Fruit fly (Drosophila melanogaster) whole organism, embryonic: ENCODE data around the gene Dop1R2.

Experiments used
- Asciz ChIP-seq: fragments of 200-800 bp; sonication (Bioruptor generic); optimal IDR thresholded peaks from 2 replicates; lab custom pipeline; 2017; ENCODE audit warnings: missing biosample characterization, mild to moderate bottlenecking, missing genetic modification characterization, missing genetic modification reagents
- C15 ChIP-seq: fragments of 200-800 bp; sonication (Bioruptor generic); IDR thresholded peaks from 3 replicates; pipeline ENCODE4 v1.3.6; 2022; ENCODE audit warnings: missing biosample characterization, missing genetic modification characterization
- CG10979 ChIP-seq: fragments of 200-800 bp; sonication (Bioruptor generic); optimal IDR thresholded peaks from 2 replicates; lab custom pipeline; 2018; ENCODE audit warnings: missing biosample characterization, mild to moderate bottlenecking, missing genetic modification characterization, moderate library complexity
- CG11695 ChIP-seq: fragments of 200-800 bp; sonication (Bioruptor generic); IDR thresholded peaks from 3 replicates; pipeline ENCODE4 v1.3.6; 2022; ENCODE audit warnings: missing biosample characterization, missing genetic modification characterization
- CG11696 ChIP-seq: fragments of 200-800 bp; sonication (Bioruptor generic); IDR thresholded peaks from 2 replicates; pipeline ENCODE4 v1.3.6; 2022; ENCODE audit warnings: missing biosample characterization, missing genetic modification characterization
- CG15479 ChIP-seq: fragments of 200-800 bp; sonication (Bioruptor generic); optimal IDR thresholded peaks from 3 replicates; lab custom pipeline; 2019; ENCODE audit warnings: missing biosample characterization, mild to moderate bottlenecking, missing genetic modification characterization, moderate library complexity
- CG16779 ChIP-seq: fragments of 200-800 bp; sonication (Bioruptor generic); IDR thresholded peaks from 2 replicates; pipeline ENCODE4 v1.3.6; 2022; ENCODE audit warnings: missing biosample characterization, missing genetic modification characterization
- CG17359 ChIP-seq: fragments of 200-800 bp; sonication (Bioruptor generic); optimal IDR thresholded peaks from 3 replicates; lab custom pipeline; 2018; ENCODE audit warnings: missing biosample characterization, mild to moderate bottlenecking, missing genetic modification characterization, moderate library complexity
- CG3065 ChIP-seq: fragments of 200-800 bp; sonication (Bioruptor generic); optimal IDR thresholded peaks from 2 replicates; lab custom pipeline; 2016; ENCODE audit warnings: missing biosample characterization, missing genetic modification characterization
- CG31388 ChIP-seq: fragments of 200-800 bp; sonication (Bioruptor generic); optimal IDR thresholded peaks from 2 replicates; lab custom pipeline; 2016; ENCODE audit warnings: missing biosample characterization, missing genetic modification characterization
- CG32767 ChIP-seq: fragments of 200-800 bp; sonication (Bioruptor generic); IDR thresholded peaks from 2 replicates; pipeline ENCODE4 v1.3.6; 2022; ENCODE audit warnings: missing biosample characterization, missing genetic modification characterization
- CG32772 ChIP-seq: fragments of 200-800 bp; sonication (Bioruptor generic); IDR thresholded peaks from 2 replicates; pipeline ENCODE4 v1.3.6; 2022; ENCODE audit warnings: missing biosample characterization, missing genetic modification characterization
- CG3995 ChIP-seq: fragments of 200-800 bp; sonication (Bioruptor generic); optimal IDR thresholded peaks from 3 replicates; lab custom pipeline; 2016; ENCODE audit warnings: missing biosample characterization, missing genetic modification characterization
- CG42726 ChIP-seq: fragments of 200-800 bp; sonication (Bioruptor generic); IDR thresholded peaks from 2 replicates; pipeline ENCODE4 v1.3.6; 2022; ENCODE audit warnings: missing biosample characterization, missing genetic modification characterization; ENCODE audit not compliant: partially characterized antibody
- CG4360 ChIP-seq: fragments of 200-800 bp; sonication (Bioruptor generic); IDR thresholded peaks from 2 replicates; pipeline ENCODE4 v1.3.6; 2022; ENCODE audit warnings: missing biosample characterization, missing genetic modification characterization
- CG6175 ChIP-seq: fragments of 200-800 bp; sonication (Bioruptor generic); IDR thresholded peaks from 3 replicates; pipeline ENCODE4 v1.3.6; 2022; ENCODE audit warnings: missing biosample characterization, missing genetic modification characterization
- CG6765 ChIP-seq: fragments of 200-800 bp; sonication (Bioruptor generic); optimal IDR thresholded peaks from 3 replicates; lab custom pipeline; 2017; ENCODE audit warnings: missing biosample characterization, mild to moderate bottlenecking, missing genetic modification characterization
- CG7556 ChIP-seq: fragments of 200-800 bp; sonication (Bioruptor generic); optimal IDR thresholded peaks from 2 replicates; lab custom pipeline; 2017; ENCODE audit warnings: missing biosample characterization, mild to moderate bottlenecking, missing genetic modification characterization
- CTCF ChIP-seq: fragments of 200-800 bp; sonication (Bioruptor generic); optimal IDR thresholded peaks from 2 replicates; lab custom pipeline; 2017; ENCODE audit warnings: missing biosample characterization, mild to moderate bottlenecking, missing genetic modification characterization, moderate library complexity
- D ChIP-seq, 2 experiments: fragments of 200-800 bp in 1 of 2; fragments of >200 bp in 1 of 2; sonication (Bioruptor generic) in 1 of 2; optimal IDR thresholded peaks; 2 replicates in 1 of 2; 3 replicates in 1 of 2; lab custom pipeline; 2017; ENCODE audit warnings: mild to moderate bottlenecking in 1 of 2, missing biosample characterization in 1 of 2, missing genetic modification characterization in 1 of 2, missing genetic modification reagents in 1 of 2
- Dfd ChIP-seq, 2 experiments: fragments of >200 bp; optimal IDR thresholded peaks; 2 replicates each; lab custom pipeline; 2017; ENCODE audit warnings: missing biosample characterization in 2 of 2, missing genetic modification characterization in 2 of 2
- Dip3 ChIP-seq: fragments of 200-800 bp; sonication (Bioruptor generic); optimal IDR thresholded peaks from 3 replicates; lab custom pipeline; 2016; ENCODE audit warnings: missing biosample characterization, missing genetic modification characterization
- E2f2 ChIP-seq: fragments of 200-800 bp; sonication (Bioruptor generic); IDR thresholded peaks from 2 replicates; pipeline ENCODE4 v1.3.6; 2022; ENCODE audit warnings: missing biosample characterization, missing genetic modification characterization
- Ets97D ChIP-seq: fragments of 200-800 bp; sonication (Bioruptor generic); optimal IDR thresholded peaks from 3 replicates; lab custom pipeline; 2016; ENCODE audit warnings: missing biosample characterization, missing genetic modification characterization
- HHEX ChIP-seq: fragments of 200-800 bp; sonication (Bioruptor generic); optimal IDR thresholded peaks from 3 replicates; lab custom pipeline; 2017; ENCODE audit warnings: missing biosample characterization, mild to moderate bottlenecking, missing genetic modification characterization, missing genetic modification reagents
- HLHmδ ChIP-seq: fragments of 200-800 bp; sonication (Bioruptor generic); optimal IDR thresholded peaks from 2 replicates; lab custom pipeline; 2018; ENCODE audit warnings: missing biosample characterization, mild to moderate bottlenecking, missing genetic modification characterization, moderate library complexity
- NC2α ChIP-seq: fragments of 200-800 bp; sonication (Bioruptor generic); optimal IDR thresholded peaks from 2 replicates; lab custom pipeline; 2016; ENCODE audit warnings: missing biosample characterization, missing genetic modification characterization
- Oli ChIP-seq: fragments of 200-800 bp; sonication (Bioruptor generic); optimal IDR thresholded peaks from 2 replicates; lab custom pipeline; 2018; ENCODE audit warnings: missing biosample characterization, mild to moderate bottlenecking, missing genetic modification characterization, moderate library complexity
- Pdp1 ChIP-seq, 2 experiments: fragments of 200-800 bp; sonication (Bioruptor generic); optimal IDR thresholded peaks; 3 replicates each; lab custom pipeline; 2016; ENCODE audit warnings: missing biosample characterization in 2 of 2, missing genetic modification characterization in 2 of 2, mild to moderate bottlenecking in 1 of 2, moderate library complexity in 1 of 2
- Tbp ChIP-seq: fragments of >200 bp; optimal IDR thresholded peaks from 2 replicates; lab custom pipeline; 2018; ENCODE audit warnings: missing biosample characterization, missing genetic modification characterization
- Vsx1 ChIP-seq: fragments of 200-800 bp; sonication (Bioruptor generic); optimal IDR thresholded peaks from 2 replicates; lab custom pipeline; 2017; ENCODE audit warnings: missing biosample characterization, mild to moderate bottlenecking, missing genetic modification characterization, missing genetic modification reagents
- Xbp1 ChIP-seq: fragments of 200-800 bp; sonication (Bioruptor generic); optimal IDR thresholded peaks from 3 replicates; lab custom pipeline; 2016; ENCODE audit warnings: missing biosample characterization, mild to moderate bottlenecking, missing genetic modification characterization
- YL-1 ChIP-seq: fragments of 200-800 bp; sonication (Bioruptor generic); optimal IDR thresholded peaks from 3 replicates; lab custom pipeline; 2017; ENCODE audit warnings: missing biosample characterization, mild to moderate bottlenecking, missing genetic modification characterization
- cg ChIP-seq: fragments of 200-800 bp; sonication (Bioruptor generic); optimal IDR thresholded peaks from 3 replicates; lab custom pipeline; 2019; ENCODE audit warnings: missing biosample characterization, mild to moderate bottlenecking, missing genetic modification characterization, moderate library complexity
- crol ChIP-seq: fragments of 200-800 bp; sonication (Bioruptor generic); IDR thresholded peaks from 2 replicates; pipeline ENCODE4 v1.3.6; 2022; ENCODE audit warnings: missing biosample characterization, missing genetic modification characterization
- grn ChIP-seq: fragments of 200-800 bp; sonication (Bioruptor generic); optimal IDR thresholded peaks from 3 replicates; lab custom pipeline; 2017; ENCODE audit warnings: missing biosample characterization, missing genetic modification characterization
- her ChIP-seq: fragments of 200-800 bp; sonication (Bioruptor generic); optimal IDR thresholded peaks from 2 replicates; lab custom pipeline; 2016; ENCODE audit warnings: missing biosample characterization, missing genetic modification characterization
- jigr1 ChIP-seq: fragments of 200-800 bp; sonication (Bioruptor generic); IDR thresholded peaks from 3 replicates; pipeline ENCODE4 v1.3.6; 2022; ENCODE audit warnings: missing biosample characterization, missing genetic modification characterization
- mam ChIP-seq: fragments of 200-800 bp; sonication (Bioruptor generic); optimal IDR thresholded peaks from 3 replicates; lab custom pipeline; 2016; ENCODE audit warnings: missing biosample characterization, missing genetic modification characterization
- nmo ChIP-seq: fragments of 200-800 bp; sonication (Bioruptor generic); optimal IDR thresholded peaks from 2 replicates; lab custom pipeline; 2018; ENCODE audit warnings: missing biosample characterization, mild to moderate bottlenecking, missing genetic modification characterization, moderate library complexity
- org-1 ChIP-seq: fragments of 200-800 bp; sonication (Bioruptor generic); optimal IDR thresholded peaks from 2 replicates; lab custom pipeline; 2017; ENCODE audit warnings: missing biosample characterization, missing genetic modification characterization
- pan ChIP-seq, 4 experiments: fragments of >200 bp in 3 of 4; fragments of 200-800 bp in 1 of 4; sonication (Bioruptor generic) in 1 of 4; optimal IDR thresholded peaks in 3 of 4; IDR thresholded peaks in 1 of 4; 2 replicates each; pipeline versions ENCODE4 v1.3.6 to Lab custom; 2017 to 2022; ENCODE audit warnings: missing biosample characterization in 2 of 4, missing genetic modification characterization in 2 of 4, mixed read lengths in 1 of 4
- pb ChIP-seq: fragments of 200-800 bp; sonication (Bioruptor generic); optimal IDR thresholded peaks from 3 replicates; lab custom pipeline; 2016; ENCODE audit warnings: missing biosample characterization, missing genetic modification characterization
- pho ChIP-seq: fragments of 200-800 bp; sonication (Bioruptor generic); optimal IDR thresholded peaks from 2 replicates; lab custom pipeline; 2016; ENCODE audit warnings: missing biosample characterization, missing genetic modification characterization
- pzg ChIP-seq: fragments of 200-800 bp; sonication (Bioruptor generic); optimal IDR thresholded peaks from 3 replicates; lab custom pipeline; 2018; ENCODE audit warnings: missing biosample characterization, mild to moderate bottlenecking, missing genetic modification characterization, moderate library complexity
- schlank ChIP-seq: fragments of 200-800 bp; sonication (Bioruptor generic); optimal IDR thresholded peaks from 2 replicates; lab custom pipeline; 2018; ENCODE audit warnings: missing biosample characterization, mild to moderate bottlenecking, missing genetic modification characterization
- so ChIP-seq: fragments of 200-800 bp; sonication (Bioruptor generic); IDR thresholded peaks from 3 replicates; pipeline ENCODE4 v1.3.6; 2022; ENCODE audit warnings: missing biosample characterization, missing genetic modification characterization
- stwl ChIP-seq: fragments of 200-800 bp; sonication (Bioruptor generic); optimal IDR thresholded peaks from 3 replicates; lab custom pipeline; 2018; ENCODE audit warnings: missing biosample characterization, mild to moderate bottlenecking, missing genetic modification characterization, moderate library complexity
- sug ChIP-seq: fragments of 200-800 bp; optimal IDR thresholded peaks from 2 replicates; lab custom pipeline; 2019; ENCODE audit warnings: missing biosample characterization, mild to moderate bottlenecking, missing genetic modification characterization, moderate library complexity
- unpg ChIP-seq: fragments of 200-800 bp; sonication (Bioruptor generic); optimal IDR thresholded peaks from 3 replicates; lab custom pipeline; 2018; ENCODE audit warnings: missing biosample characterization, mild to moderate bottlenecking, missing genetic modification characterization, moderate library complexity
- zf30C ChIP-seq: fragments of 200-800 bp; sonication (Bioruptor generic); optimal IDR thresholded peaks from 3 replicates; lab custom pipeline; 2018; ENCODE audit warnings: missing biosample characterization, mild to moderate bottlenecking, missing genetic modification characterization

Dop1R2 gene

DNA sequence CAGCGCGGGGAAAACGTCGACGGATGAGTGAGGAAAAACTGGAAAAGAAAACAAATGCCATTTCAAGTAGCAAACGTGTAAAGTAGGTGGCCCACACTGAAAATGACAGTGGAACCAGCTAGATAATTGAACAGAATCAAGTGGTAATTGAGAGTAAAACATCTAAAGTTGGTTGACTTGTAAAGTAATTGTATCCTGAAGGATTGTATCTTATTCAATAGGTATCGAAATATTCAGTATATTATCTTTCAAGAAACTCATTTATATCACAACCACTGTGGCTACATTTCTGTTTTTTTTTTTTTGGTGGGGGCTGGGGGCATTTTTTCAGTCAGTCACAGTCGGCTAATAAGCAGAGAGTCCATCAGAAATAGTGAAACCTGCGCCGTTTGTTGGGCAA, 39.4 kb upstream of the Dop1R2 start (continued):
- TF ChIP-seq CG4360 (GFP tag; lab: Robert Waterston, UW) (no peak; the same call in 1 of the 2 replicates), unpg (GFP tag; lab: Kevin White, UChicago) (peak; percentile 67), CG10979 (tag; lab: Kevin White, UChicago) (peak; percentile 24), CG15479 (GFP tag; lab: Kevin White, UChicago) (no peak), Tbp (GFP tag; lab: Kevin White, UChicago) (no peak), Oli (no peak), crol (GFP tag; lab: Robert Waterston, UW) (no peak), so (GFP tag; lab: Robert Waterston, UW) (peak; percentile 26; the same call in 1 of the 3 replicates), YL-1 (GFP tag; lab: Kevin White, UChicago) (no peak), CG16779 (GFP tag; lab: Robert Waterston, UW) (no peak), D (optimal IDR thresholded peaks at IDR 0.05; lab: Kevin White, UChicago) (no peak), D (GFP tag; optimal IDR thresholded peaks at IDR 0.05; lab: Kevin White, UChicago) (no peak), Ets97D (GFP tag; lab: Kevin White, UChicago) (no peak), jigr1 (GFP tag; lab: Robert Waterston, UW) (no peak), CG17359 (tag; lab: Kevin White, UChicago) (no peak), CG31388 (GFP tag; lab: Kevin White, UChicago) (no peak), HHEX (GFP tag; lab: Kevin White, UChicago) (no peak), schlank (tag; lab: Kevin White, UChicago) (no peak), CG42726 (GFP tag; lab: Robert Waterston, UW) (no peak), cg (no peak), CTCF (GFP tag; lab: Kevin White, UChicago) (no peak), Vsx1 (no peak), CG7556 (GFP tag; lab: Kevin White, UChicago) (peak; percentile 32), stwl (tag; lab: Kevin White, UChicago) (no peak), Dfd (GFP tag; optimal IDR thresholded peaks at IDR 0.05; lab: Kevin White, UChicago) (no peak), pho (GFP tag; lab: Kevin White, UChicago) (no peak), org-1 (GFP tag; lab: Kevin White, UChicago) (peak; percentile 3), her (GFP tag; lab: Kevin White, UChicago) (no peak), CG6765 (GFP tag; lab: Kevin White, UChicago) (no peak), Asciz (GFP tag; lab: Kevin White, UChicago) (no peak), C15 (no peak), CG32772 (GFP tag; lab: Robert Waterston, UW) (peak; percentile 70), CG6175 (no peak), CG32767 (GFP tag; lab: Robert Waterston, UW) (no peak), Xbp1 (peak; percentile 0), E2f2 (0 out of 2 replicates have a peak, but pooled peaks have one; percentile 8), NC2α (GFP tag; lab: Kevin White, UChicago) (no peak), zf30C (GFP tag; lab: Kevin White, UChicago) (no peak), CG3065 (GFP tag; lab: Kevin White, UChicago) (no peak), CG11696 (GFP tag; lab: Robert Waterston, UW) (0 out of 2 replicates have a peak, but pooled peaks have one; percentile 36), pb (peak; percentile 1), mam (no peak), Dip3 (GFP tag; lab: Kevin White, UChicago) (no peak), grn (GFP tag; lab: Kevin White, UChicago) (no peak), HLHmδ (no peak), CG3995 (GFP tag; lab: Kevin White, UChicago) (no peak), sug (tag; lab: Kevin White, UChicago) (no peak), pzg (no peak), pan (optimal IDR thresholded peaks at IDR 0.05; lab: Kevin White, UChicago) (no peak), pan (GFP tag; optimal IDR thresholded peaks at IDR 0.05 in 1 of 2, IDR thresholded peaks at IDR 0.05 in 1 of 2) (peak in 1 of 2 experiments; percentile 73), Pdp1 (GFP tag; optimal IDR thresholded peaks at IDR 0.05; lab: Kevin White, UChicago) (peak in 1 of 2 experiments; percentile 44), CG11695 (GFP tag; lab: Robert Waterston, UW) (peak; percentile 61; the same call in 2 of the 3 replicates), nmo (GFP tag; lab: Kevin White, UChicago) (peak; percentile 69)
